Comparison of ENCODE assay signal across 1 fruit fly cellular context in the genomic region with DNA sequence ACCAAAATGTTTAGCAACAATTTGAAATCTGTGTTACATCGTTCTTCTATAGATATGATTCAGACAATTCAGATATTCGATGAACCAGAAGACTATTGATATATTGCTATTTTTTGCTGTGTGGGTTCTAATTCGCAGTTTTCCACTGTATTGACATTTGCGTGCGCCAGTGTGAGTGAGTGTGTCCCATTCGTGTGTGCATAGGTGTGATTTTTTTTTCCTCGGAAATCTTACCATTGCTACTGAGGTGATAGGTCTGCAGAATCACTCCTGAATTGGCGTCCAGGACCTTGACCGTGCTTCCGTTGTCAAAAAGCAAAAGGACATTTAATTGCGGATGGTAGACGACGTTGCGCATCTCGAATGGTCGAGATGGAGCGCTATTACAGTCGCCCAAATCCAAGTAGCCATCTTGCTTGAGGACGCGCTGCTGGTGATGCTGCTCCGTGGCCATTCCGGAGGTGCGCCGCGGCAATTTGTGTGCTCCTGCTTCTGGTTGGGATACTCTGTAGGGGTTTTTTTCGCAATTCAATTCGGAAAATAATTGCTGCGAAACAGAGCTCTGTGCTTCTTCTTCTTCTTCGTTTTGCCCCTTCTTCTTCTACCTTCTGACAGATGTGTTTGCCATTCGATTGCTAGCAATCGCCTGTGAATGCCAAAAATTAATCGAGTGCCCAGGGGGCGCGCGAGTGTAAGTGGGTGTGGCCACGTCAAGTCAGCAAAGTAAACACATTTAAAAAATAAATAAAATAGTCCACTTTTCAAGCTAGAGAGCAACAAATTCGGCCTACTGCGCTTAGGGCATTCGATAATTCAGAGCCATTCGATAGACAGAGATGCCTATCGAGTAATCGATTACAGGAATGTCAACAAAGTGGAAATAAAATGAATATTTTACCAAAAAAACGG.
A peak's percentile ranks its signal among the peaks of the same experiment; 100 is the strongest.
TF ChIP-seq lines count a peak whose summit lies in the region.

Gene Bruce, minus strand, starts transcription at position 620 of the 909 bp plus-strand sequence.
Gene CG12818, plus strand, starts transcription at position 848 of the 909 bp plus-strand sequence.

TF ChIP-seq in whole organism, embryonic, 481 proteins besides CTCF, POLR2A, EP300 and RAD21 (continued from another document):
- TF ChIP-seq CG2116 (GFP tag; optimal IDR thresholded peaks at IDR 0.05; lab: Kevin White, UChicago) (peak; percentile 86), CG11560 (tag; IDR thresholded peaks at IDR 0.05; lab: Robert Waterston, UW) (peak; percentile 100), CG34224 (GFP tag; IDR thresholded peaks at IDR 0.05; lab: Robert Waterston, UW; ENCODE audit: partially characterized antibody) (peak; percentile 68), nerfin-2 (GFP tag; IDR thresholded peaks at IDR 0.05; lab: Robert Waterston, UW; ENCODE audit: partially characterized antibody) (peak; percentile 91), amos (GFP tag; IDR thresholded peaks at IDR 0.05; lab: Robert Waterston, UW; ENCODE audit: partially characterized antibody) (peak; percentile 59), E2f2 (GFP tag; IDR thresholded peaks at IDR 0.05; lab: Robert Waterston, UW) (peak; percentile 59; the same call in 1 of the 2 replicates), dm (GFP tag; optimal IDR thresholded peaks at IDR 0.05; lab: Kevin White, UChicago) (peak; percentile 66), CG15479 (GFP tag; optimal IDR thresholded peaks at IDR 0.05; lab: Kevin White, UChicago) (peak; percentile 67), crp (GFP tag; optimal IDR thresholded peaks at IDR 0.05; lab: Kevin White, UChicago) (peak in 1 of 2 experiments; percentile 68), ci (GFP tag; IDR thresholded peaks at IDR 0.05; lab: Robert Waterston, UW) (0 out of 3 replicates have a peak, but pooled peaks have one; percentile 55), nau (GFP tag; optimal IDR thresholded peaks at IDR 0.05; lab: Kevin White, UChicago) (no peak), CG6791 (GFP tag; IDR thresholded peaks at IDR 0.05; lab: Robert Waterston, UW; ENCODE audit: partially characterized antibody) (peak; percentile 76), CG14710 (tag; optimal IDR thresholded peaks at IDR 0.05; lab: Kevin White, UChicago) (peak; percentile 63), jumu (GFP tag; optimal IDR thresholded peaks at IDR 0.05; lab: Kevin White, UChicago) (peak; percentile 4), CG17186 (GFP tag; optimal IDR thresholded peaks at IDR 0.05; lab: Kevin White, UChicago) (peak; percentile 93), knrl (GFP tag; IDR thresholded peaks at IDR 0.05; lab: Robert Waterston, UW; ENCODE audit: partially characterized antibody) (peak; percentile 71), CG1529 (GFP tag; optimal IDR thresholded peaks at IDR 0.05; lab: Kevin White, UChicago) (no peak), CG7745 (tag; optimal IDR thresholded peaks at IDR 0.05; lab: Kevin White, UChicago) (no peak), CG12659 (GFP tag; optimal IDR thresholded peaks at IDR 0.05; lab: Kevin White, UChicago) (peak; percentile 50), TFAM (GFP tag; optimal IDR thresholded peaks at IDR 0.05; lab: Kevin White, UChicago) (no peak), tna (GFP tag; IDR thresholded peaks at IDR 0.05; lab: Robert Waterston, UW; ENCODE audit: partially characterized antibody) (peak; percentile 93), br (optimal IDR thresholded peaks at IDR 0.05; lab: Kevin White, UChicago) (no peak), D (optimal IDR thresholded peaks at IDR 0.05; lab: Kevin White, UChicago) (peak; percentile 26), D (GFP tag; optimal IDR thresholded peaks at IDR 0.05; lab: Kevin White, UChicago) (no peak), HLH54F (GFP tag; optimal IDR thresholded peaks at IDR 0.05; lab: Kevin White, UChicago) (no peak), CG9609 (GFP tag; optimal IDR thresholded peaks at IDR 0.05; lab: Kevin White, UChicago) (peak; percentile 2), hb (GFP tag; IDR thresholded peaks at IDR 0.05; lab: Robert Waterston, UW; ENCODE audit: partially characterized antibody) (peak; percentile 91), bbx (GFP tag; IDR thresholded peaks at IDR 0.05; lab: Robert Waterston, UW; ENCODE audit: partially characterized antibody) (peak; percentile 74), dati (GFP tag; IDR thresholded peaks at IDR 0.05; lab: Robert Waterston, UW) (no peak), Neu2 (GFP tag; optimal IDR thresholded peaks at IDR 0.05; lab: Kevin White, UChicago; ENCODE audit: borderline replicate concordance) (peak; percentile 43), HLH4C (GFP tag; IDR thresholded peaks at IDR 0.05; lab: Robert Waterston, UW; ENCODE audit: partially characterized antibody) (peak; percentile 95), dpn (GFP tag; optimal IDR thresholded peaks at IDR 0.05; lab: Kevin White, UChicago) (peak in 1 of 2 experiments; percentile 10), vnd (GFP tag; IDR thresholded peaks at IDR 0.05; lab: Robert Waterston, UW; ENCODE audit: partially characterized antibody) (peak; percentile 78), scrt (GFP tag; optimal IDR thresholded peaks at IDR 0.05; lab: Kevin White, UChicago) (no peak), trem (tag; optimal IDR thresholded peaks at IDR 0.05; lab: Kevin White, UChicago) (peak; percentile 85), pan (optimal IDR thresholded peaks at IDR 0.05; lab: Kevin White, UChicago) (no peak), pan (GFP tag; optimal IDR thresholded peaks at IDR 0.05 in 1 of 2, IDR thresholded peaks at IDR 0.05 in 1 of 2) (peak in 1 of 2 experiments; percentile 5), Med (GFP tag; lab: Kevin White, UChicago) (peak; percentile 60), unc-4 (GFP tag; IDR thresholded peaks at IDR 0.05; lab: Robert Waterston, UW; ENCODE audit: partially characterized antibody) (peak; percentile 59), CG10267 (tag; optimal IDR thresholded peaks at IDR 0.05; lab: Kevin White, UChicago) (peak; percentile 75), CG17912 (GFP tag; optimal IDR thresholded peaks at IDR 0.05; lab: Kevin White, UChicago) (peak; percentile 16), MESR4 (GFP tag; optimal IDR thresholded peaks at IDR 0.05; lab: Kevin White, UChicago) (peak; percentile 83), zfh2 (GFP tag; optimal IDR thresholded peaks at IDR 0.05; lab: Kevin White, UChicago) (no peak), HmgD (GFP tag; optimal IDR thresholded peaks at IDR 0.05; lab: Kevin White, UChicago) (peak; percentile 48), inv (GFP tag; IDR thresholded peaks at IDR 0.05; lab: Robert Waterston, UW; ENCODE audit: partially characterized antibody) (peak; percentile 64), CG9797 (GFP tag; optimal IDR thresholded peaks at IDR 0.05; lab: Kevin White, UChicago) (peak; percentile 17), Tbp (GFP tag; optimal IDR thresholded peaks at IDR 0.05; lab: Kevin White, UChicago) (no peak), Mad (GFP tag; optimal IDR thresholded peaks at IDR 0.05; lab: Kevin White, UChicago) (peak; percentile 13), Spps (tag; optimal IDR thresholded peaks at IDR 0.05; lab: Kevin White, UChicago) (no peak), Rfx (GFP tag; IDR thresholded peaks at IDR 0.05; lab: Robert Waterston, UW) (peak; percentile 64), CG16815 (GFP tag; optimal IDR thresholded peaks at IDR 0.05; lab: Kevin White, UChicago) (no peak), phol (tag; optimal IDR thresholded peaks at IDR 0.05; lab: Kevin White, UChicago) (peak; percentile 52), Scr (GFP tag; IDR thresholded peaks at IDR 0.05; lab: Robert Waterston, UW; ENCODE audit: partially characterized antibody) (peak; percentile 75), Stat92E (GFP tag; optimal IDR thresholded peaks at IDR 0.05; lab: Kevin White, UChicago) (peak in 1 of 3 experiments; percentile 50), Dref (GFP tag; IDR thresholded peaks at IDR 0.05; lab: Robert Waterston, UW) (peak; percentile 89), Usf (GFP tag; optimal IDR thresholded peaks at IDR 0.05; lab: Kevin White, UChicago) (no peak), so (GFP tag; IDR thresholded peaks at IDR 0.05; lab: Robert Waterston, UW) (no peak), Drgx (GFP tag; IDR thresholded peaks at IDR 0.05; lab: Robert Waterston, UW) (0 out of 2 replicates have a peak, but pooled peaks have one; percentile 19), sna (GFP tag; IDR thresholded peaks at IDR 0.05; lab: Robert Waterston, UW; ENCODE audit: partially characterized antibody) (peak; percentile 83), CkIIα-i1 (GFP tag; IDR thresholded peaks at IDR 0.05; lab: Robert Waterston, UW) (no peak), CG16813 (GFP tag; IDR thresholded peaks at IDR 0.05; lab: Robert Waterston, UW; ENCODE audit: partially characterized antibody) (peak; percentile 86), gfzf (GFP tag; optimal IDR thresholded peaks at IDR 0.05; lab: Kevin White, UChicago) (peak; percentile 26), Ets97D (GFP tag; optimal IDR thresholded peaks at IDR 0.05; lab: Kevin White, UChicago) (peak; percentile 64), CG30020 (tag; optimal IDR thresholded peaks at IDR 0.05; lab: Kevin White, UChicago) (no peak), stwl (tag; optimal IDR thresholded peaks at IDR 0.05; lab: Kevin White, UChicago) (peak; percentile 70), CG4617 (GFP tag; optimal IDR thresholded peaks at IDR 0.05; lab: Kevin White, UChicago; ENCODE audit: borderline replicate concordance) (peak; percentile 95), Myb (GFP tag; optimal IDR thresholded peaks at IDR 0.05; lab: Kevin White, UChicago) (peak; percentile 74), Bgb (GFP tag; IDR thresholded peaks at IDR 0.05; lab: Robert Waterston, UW; ENCODE audit: partially characterized antibody) (peak; percentile 79), CG18011 (GFP tag; optimal IDR thresholded peaks at IDR 0.05; lab: Kevin White, UChicago) (no peak), fu2 (GFP tag; optimal IDR thresholded peaks at IDR 0.05; lab: Kevin White, UChicago) (peak; percentile 15), pzg (GFP tag; optimal IDR thresholded peaks at IDR 0.05; lab: Kevin White, UChicago) (peak; percentile 77), BEAF-32 (GFP tag; optimal IDR thresholded peaks at IDR 0.05; lab: Kevin White, UChicago) (peak; percentile 53), Sry-δ (GFP tag; optimal IDR thresholded peaks at IDR 0.05; lab: Kevin White, UChicago) (peak; percentile 64), CHES-1-like (GFP tag; optimal IDR thresholded peaks at IDR 0.05; lab: Kevin White, UChicago) (peak; percentile 47), zen2 (GFP tag; IDR thresholded peaks at IDR 0.05; lab: Robert Waterston, UW; ENCODE audit: partially characterized antibody) (peak; percentile 60; the same call in 1 of the 3 replicates), mld (GFP tag; IDR thresholded peaks at IDR 0.05; lab: Robert Waterston, UW; ENCODE audit: partially characterized antibody) (peak; percentile 64; the same call in 1 of the 3 replicates), Poxn (GFP tag; IDR thresholded peaks at IDR 0.05; lab: Robert Waterston, UW) (no peak), NK7.1 (GFP tag; optimal IDR thresholded peaks at IDR 0.05; lab: Kevin White, UChicago) (peak; percentile 11), CG7963 (GFP tag; IDR thresholded peaks at IDR 0.05; lab: Robert Waterston, UW; ENCODE audit: partially characterized antibody) (peak; percentile 91)
